Worm (Caenorhabditis elegans) whole organism, L2 larva: ENCODE data around the gene cdd-1.

Experiments used
- dmd-4 ChIP-seq: sonication (generic microtip); optimal IDR thresholded peaks from 2 replicates; lab custom pipeline; 2017; ENCODE audit warnings: missing biosample characterization, missing genetic modification characterization
- nhr-11 ChIP-seq: fragments of 150-350 bp; optimal IDR thresholded peaks from 2 replicates; lab custom pipeline; 2014; ENCODE audit warnings: missing biosample characterization, missing genetic modification characterization

- TF ChIP-seq nhr-11 (tag; lab: Kevin White, UChicago) (no peak), dmd-4 (no peak)
Measured at ce11 chrX:8235994-8236393, 25.0 kb upstream of the cdd-1 start, which contains the start of gene M60.4.
